Fruit fly (Drosophila melanogaster): Measurements from ENCODE around the gene Oseg5.

The Oseg5 gene

DNA sequence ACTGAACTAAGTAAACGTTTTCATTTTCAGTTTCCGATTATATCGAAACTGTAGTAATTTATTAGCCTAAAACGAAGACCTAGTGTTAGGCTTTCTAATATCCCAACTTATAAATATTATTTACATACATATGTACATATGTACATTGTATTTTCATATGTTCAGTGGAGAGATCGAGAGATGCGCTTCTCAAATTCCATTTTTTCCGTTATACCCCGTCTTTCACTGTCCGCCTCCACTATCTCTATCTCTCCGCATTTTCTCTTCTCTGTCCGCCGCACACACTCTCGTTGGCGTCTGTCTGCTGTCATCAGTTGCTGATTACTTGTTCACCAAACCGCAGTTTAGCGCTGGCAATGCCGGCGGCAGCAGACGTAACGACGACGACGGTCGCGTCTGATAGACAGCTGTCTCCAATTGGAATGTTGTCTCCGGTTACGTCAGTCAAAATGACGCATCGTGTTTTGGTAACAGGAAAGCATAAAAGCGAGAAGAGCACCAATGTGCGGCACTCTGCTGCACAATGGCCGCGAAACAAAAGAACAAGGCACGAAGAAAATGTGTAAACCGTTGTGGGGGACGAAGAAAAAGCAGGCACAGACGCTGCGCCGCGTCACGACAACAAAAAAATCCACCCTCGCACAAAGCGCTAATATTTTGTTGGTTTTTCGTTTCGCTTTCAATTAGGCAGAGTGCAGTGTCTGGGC is 13.0 kb downstream of the Oseg5 start, which contains the start of gene CG9331 (continued):
- TF ChIP-seq ap (GFP tag; IDR thresholded peaks at IDR 0.05) = no peak
- no peak for TF ChIP-seq CG18599 (GFP tag; optimal IDR thresholded peaks at IDR 0.05)
- 0 out of 3 replicates have a peak, but pooled peaks have one; percentile 28 for TF ChIP-seq Aef1 (GFP tag; IDR thresholded peaks at IDR 0.05)
- TF ChIP-seq zfh1 (GFP tag; IDR thresholded peaks at IDR 0.05) = no peak
- TF ChIP-seq CG11247 (GFP tag; IDR thresholded peaks at IDR 0.05) = no peak
- peak; percentile 59 for TF ChIP-seq CG4360 (GFP tag; IDR thresholded peaks at IDR 0.05)
- TF ChIP-seq ftz-f1 (GFP tag; optimal IDR thresholded peaks at IDR 0.05) = peak; percentile 46
- no peak for TF ChIP-seq tgo (GFP tag; IDR thresholded peaks at IDR 0.05)
- TF ChIP-seq Dp (GFP tag; optimal IDR thresholded peaks at IDR 0.05) = no peak
- no peak for TF ChIP-seq CG18764 (GFP tag; optimal IDR thresholded peaks at IDR 0.05)
- TF ChIP-seq Side (GFP tag; optimal IDR thresholded peaks at IDR 0.05) = no peak
- no peak for TF ChIP-seq Asciz (GFP tag; optimal IDR thresholded peaks at IDR 0.05)
- no peak for TF ChIP-seq CG34376 (GFP tag; optimal IDR thresholded peaks at IDR 0.05)
- no peak for TF ChIP-seq gsb-n (tag; optimal IDR thresholded peaks at IDR 0.05)
- TF ChIP-seq klu (GFP tag; IDR thresholded peaks at IDR 0.05) = no peak
- no peak for TF ChIP-seq CG8089 (GFP tag; optimal IDR thresholded peaks at IDR 0.05)
- peak; percentile 43 for TF ChIP-seq Scr (GFP tag; IDR thresholded peaks at IDR 0.05; ENCODE audit: partially characterized antibody)
- TF ChIP-seq zen2 (GFP tag; IDR thresholded peaks at IDR 0.05; ENCODE audit: partially characterized antibody) = 0 out of 3 replicates have a peak, but pooled peaks have one; percentile 50
- TF ChIP-seq schlank (tag; optimal IDR thresholded peaks at IDR 0.05) = no peak
- TF ChIP-seq ranshi (GFP tag; IDR thresholded peaks at IDR 0.05) = no peak
- TF ChIP-seq Dref (GFP tag; IDR thresholded peaks at IDR 0.05) = no peak
- peak in 1 of 2 experiments; percentile 62 for TF ChIP-seq eve (GFP tag; optimal IDR thresholded peaks at IDR 0.05)
- no peak for TF ChIP-seq salm (tag; optimal IDR thresholded peaks at IDR 0.05)
- TF ChIP-seq CG6272 (GFP tag; IDR thresholded peaks at IDR 0.05) = no peak
- no peak for TF ChIP-seq fd96Cb (tag; optimal IDR thresholded peaks at IDR 0.05)
- no peak for TF ChIP-seq gcm2 (GFP tag; optimal IDR thresholded peaks at IDR 0.05)
- TF ChIP-seq CG10462 (GFP tag; optimal IDR thresholded peaks at IDR 0.05) = no peak
- TF ChIP-seq peb (GFP tag; IDR thresholded peaks at IDR 0.05) = no peak
- TF ChIP-seq crol (GFP tag; IDR thresholded peaks at IDR 0.05) = peak; percentile 70
- no peak for TF ChIP-seq CG17359 (tag; optimal IDR thresholded peaks at IDR 0.05)
- no peak for TF ChIP-seq jing (GFP tag; optimal IDR thresholded peaks at IDR 0.05)
- TF ChIP-seq CG16815 (GFP tag; optimal IDR thresholded peaks at IDR 0.05) = no peak
- peak; percentile 86 for TF ChIP-seq Deaf1 (tag; optimal IDR thresholded peaks at IDR 0.05)
- peak; percentile 51; the same call in 1 of the 3 replicates for TF ChIP-seq CG14860 (GFP tag; IDR thresholded peaks at IDR 0.05; ENCODE audit: partially characterized antibody)
- TF ChIP-seq CG11085 (GFP tag; IDR thresholded peaks at IDR 0.05) = no peak
- TF ChIP-seq CG18476 (GFP tag; optimal IDR thresholded peaks at IDR 0.05) = peak; percentile 93
- TF ChIP-seq Bdp1 (GFP tag; optimal IDR thresholded peaks at IDR 0.05) = no peak
- TF ChIP-seq Dek (tag; optimal IDR thresholded peaks at IDR 0.05) = no peak
- no peak for TF ChIP-seq org-1 (GFP tag; optimal IDR thresholded peaks at IDR 0.05)
- TF ChIP-seq Dll (GFP tag; IDR thresholded peaks at IDR 0.05; ENCODE audit: partially characterized antibody) = peak; percentile 57; the same call in 3 of the 4 replicates
- no peak for TF ChIP-seq CG7987 (GFP tag; optimal IDR thresholded peaks at IDR 0.05)
- TF ChIP-seq CG43689 (GFP tag; IDR thresholded peaks at IDR 0.05) = no peak
- no peak for TF ChIP-seq gsb (GFP tag; IDR thresholded peaks at IDR 0.05)
- no peak for TF ChIP-seq CG11723 (GFP tag; optimal IDR thresholded peaks at IDR 0.05)
- TF ChIP-seq CG14710 (tag; optimal IDR thresholded peaks at IDR 0.05) = no peak
- TF ChIP-seq CG34422 (GFP tag; IDR thresholded peaks at IDR 0.05) = peak; percentile 71; the same call in 2 of the 3 replicates
- no peak for TF ChIP-seq CG7839 (tag; optimal IDR thresholded peaks at IDR 0.05)
- no peak for TF ChIP-seq CG7963 (GFP tag; IDR thresholded peaks at IDR 0.05; ENCODE audit: partially characterized antibody)
- TF ChIP-seq Kr (GFP tag; optimal IDR thresholded peaks at IDR 0.05) = no peak
- TF ChIP-seq tap (tag; optimal IDR thresholded peaks at IDR 0.05) = no peak

Data from whole organism, embryonic.